Fruit fly (Drosophila melanogaster) whole organism, wandering third instar larva: ENCODE results near the gene yellow-e3.

Source experiments
- Abd-B ChIP-seq: fragments of >200 bp; optimal IDR thresholded peaks from 2 replicates; lab custom pipeline; 2017; ENCODE audit warnings: missing biosample characterization, missing genetic modification characterization
- CG32264 ChIP-seq: fragments of 200-800 bp; sonication (Bioruptor generic); optimal IDR thresholded peaks from 2 replicates; lab custom pipeline; 2016; ENCODE audit warnings: missing biosample characterization, missing genetic modification characterization
- CG9705 ChIP-seq: fragments of 200-800 bp; sonication (Bioruptor generic); optimal IDR thresholded peaks from 2 replicates; lab custom pipeline; 2018; ENCODE audit warnings: missing biosample characterization, mild to moderate bottlenecking, missing genetic modification characterization
- Dfd ChIP-seq: fragments of >200 bp; optimal IDR thresholded peaks from 2 replicates; lab custom pipeline; 2017; ENCODE audit warnings: missing biosample characterization, missing genetic modification characterization
- Dif ChIP-seq: fragments of 200-275, 200-300 bp; sonication (Bioruptor generic); optimal IDR thresholded peaks from 2 replicates; lab custom pipeline; 2018; ENCODE audit warnings: missing biosample characterization, missing genetic modification characterization; ENCODE audit not compliant: partially characterized antibody
- GATAd ChIP-seq: sonication (Bioruptor generic); optimal IDR thresholded peaks from 2 replicates; lab custom pipeline; 2016; ENCODE audit warnings: missing biosample characterization, missing genetic modification characterization
- HLH106 ChIP-seq: fragments of 200-800 bp; optimal IDR thresholded peaks from 3 replicates; lab custom pipeline; 2019; ENCODE audit warnings: missing biosample characterization, mild to moderate bottlenecking, missing genetic modification characterization, moderate library complexity
- Hnf4 ChIP-seq: fragments of 200-800 bp; sonication (Bioruptor generic); optimal IDR thresholded peaks from 2 replicates; lab custom pipeline; 2016; ENCODE audit warnings: missing biosample characterization, mild to moderate bottlenecking, missing genetic modification characterization
- Hr83 ChIP-seq: fragments of 200-300 bp; sonication (Bioruptor generic); optimal IDR thresholded peaks from 2 replicates; lab custom pipeline; 2016; ENCODE audit warnings: missing biosample characterization, mild to moderate bottlenecking, missing genetic modification characterization, moderate library complexity; ENCODE audit not compliant: poor library complexity, severe bottlenecking
- Jra ChIP-seq: sonication (Bioruptor generic); optimal IDR thresholded peaks from 2 replicates; lab custom pipeline; 2016; ENCODE audit warnings: missing biosample characterization, missing genetic modification characterization
- Mio ChIP-seq: sonication (Bioruptor generic); optimal IDR thresholded peaks from 2 replicates; lab custom pipeline; 2016; ENCODE audit warnings: missing biosample characterization, missing genetic modification characterization
- Myc ChIP-seq: fragments of >200 bp; optimal IDR thresholded peaks from 2 replicates; lab custom pipeline; 2017
- N ChIP-seq: fragments of >200 bp; optimal IDR thresholded peaks from 2 replicates; lab custom pipeline; 2018; ENCODE audit warnings: missing biosample characterization, missing external identifiers, missing genetic modification characterization
- OdsH ChIP-seq: fragments of 200-800 bp; sonication (Bioruptor generic); optimal IDR thresholded peaks from 2 replicates; lab custom pipeline; 2016; ENCODE audit warnings: missing biosample characterization, mild to moderate bottlenecking, missing genetic modification characterization
- Rel ChIP-seq, 2 experiments: fragments of 200-800 bp; sonication (Bioruptor generic) in 1 of 2; optimal IDR thresholded peaks; 2 replicates in 1 of 2; 3 replicates in 1 of 2; lab custom pipeline; 2016 to 2019; ENCODE audit warnings: mild to moderate bottlenecking in 2 of 2, missing biosample characterization in 2 of 2, missing genetic modification characterization in 2 of 2, moderate library complexity in 1 of 2
- Sp1 ChIP-seq: fragments of 200-800 bp; sonication (Bioruptor generic); optimal IDR thresholded peaks from 3 replicates; lab custom pipeline; 2019; ENCODE audit warnings: missing biosample characterization, mild to moderate bottlenecking, missing genetic modification characterization, moderate library complexity
- br ChIP-seq: fragments of 200-800 bp; sonication (Bioruptor generic); optimal IDR thresholded peaks from 2 replicates; lab custom pipeline; 2016; ENCODE audit warnings: missing biosample characterization, missing genetic modification characterization
- brk ChIP-seq: fragments of 200-800 bp; sonication (Bioruptor generic); optimal IDR thresholded peaks from 2 replicates; lab custom pipeline; 2016; ENCODE audit warnings: missing biosample characterization, mild to moderate bottlenecking, missing genetic modification characterization
- dmrt93B ChIP-seq: fragments of 200-800 bp; sonication (Bioruptor generic); optimal IDR thresholded peaks from 2 replicates; lab custom pipeline; 2018; ENCODE audit warnings: missing biosample characterization, mild to moderate bottlenecking, missing genetic modification characterization
- dsf ChIP-seq: sonication (Bioruptor generic); optimal IDR thresholded peaks from 2 replicates; lab custom pipeline; 2016; ENCODE audit warnings: missing biosample characterization, missing genetic modification characterization, borderline replicate concordance
- foxo ChIP-seq, 2 experiments: fragments of 200-800 bp; sonication (Bioruptor generic); optimal IDR thresholded peaks; 2 replicates in 1 of 2; 3 replicates in 1 of 2; lab custom pipeline; 2016 to 2017; ENCODE audit warnings: missing biosample characterization in 2 of 2, missing genetic modification characterization in 2 of 2
- fru ChIP-seq: fragments of 200-800 bp; sonication (Bioruptor generic); optimal IDR thresholded peaks from 3 replicates; lab custom pipeline; 2016; ENCODE audit warnings: missing biosample characterization, mild to moderate bottlenecking, missing genetic modification characterization
- h ChIP-seq: fragments of 200-800 bp; sonication (Bioruptor generic); optimal IDR thresholded peaks from 3 replicates; lab custom pipeline; 2016; ENCODE audit warnings: missing biosample characterization, mild to moderate bottlenecking, missing genetic modification characterization
- jim ChIP-seq: fragments of 175-275, 200-325 bp; sonication (Bioruptor generic); optimal IDR thresholded peaks from 2 replicates; lab custom pipeline; 2016; ENCODE audit warnings: missing biosample characterization, mild to moderate bottlenecking, missing genetic modification characterization
- lola ChIP-seq: fragments of >200 bp; optimal IDR thresholded peaks from 2 replicates; lab custom pipeline; 2017; ENCODE audit warnings: missing biosample characterization, missing genetic modification characterization
- pan ChIP-seq: fragments of >200 bp; optimal IDR thresholded peaks from 2 replicates; lab custom pipeline; 2017
- psq ChIP-seq: fragments of 200-800 bp; sonication (Bioruptor generic); optimal IDR thresholded peaks from 3 replicates; lab custom pipeline; 2017; ENCODE audit warnings: missing biosample characterization, mild to moderate bottlenecking, missing genetic modification characterization, moderate library complexity
- rgr ChIP-seq: fragments of 200-800 bp; sonication (Bioruptor generic); optimal IDR thresholded peaks from 3 replicates; lab custom pipeline; 2016; ENCODE audit warnings: missing biosample characterization, mild to moderate bottlenecking, missing genetic modification characterization
- sage ChIP-seq: fragments of 200-800 bp; sonication (Bioruptor generic); optimal IDR thresholded peaks from 2 replicates; lab custom pipeline; 2016; ENCODE audit warnings: missing biosample characterization, mild to moderate bottlenecking, missing genetic modification characterization
- sv ChIP-seq: fragments of 200-800 bp; sonication (Bioruptor generic); optimal IDR thresholded peaks from 3 replicates; lab custom pipeline; 2016; ENCODE audit warnings: missing biosample characterization, missing genetic modification characterization
- tai ChIP-seq: sonication (Bioruptor generic); optimal IDR thresholded peaks from 2 replicates; lab custom pipeline; 2016; ENCODE audit warnings: missing biosample characterization, missing genetic modification characterization
- usp ChIP-seq: fragments of >200 bp; optimal IDR thresholded peaks from 2 replicates; lab custom pipeline; 2017; ENCODE audit warnings: missing biosample characterization, missing genetic modification characterization

The yellow-e3 gene

dm6 chr3R:13452261-13452660, 47.6 kb upstream of the yellow-e3 start:
- TF ChIP-seq dsf (no peak), fru (GFP tag; lab: Kevin White, UChicago) (no peak), tai (GFP tag; lab: Kevin White, UChicago) (no peak), brk (GFP tag; lab: Kevin White, UChicago) (no peak), usp (no peak), Hnf4 (GFP tag; lab: Kevin White, UChicago) (no peak), Hr83 (no peak), Myc (lab: Kevin White, UChicago) (no peak), br (no peak), lola (no peak), pan (lab: Kevin White, UChicago) (no peak), jim (no peak), Dfd (GFP tag; lab: Kevin White, UChicago) (no peak), N (GFP tag; lab: Kevin White, UChicago) (no peak), Dif (GFP tag; lab: Kevin White, UChicago) (no peak), h (no peak), sage (GFP tag; lab: Kevin White, UChicago) (no peak)

- TF ChIP-seq Mio (GFP tag; lab: Kevin White, UChicago) (no peak), foxo (GFP tag; optimal IDR thresholded peaks at IDR 0.05; lab: Kevin White, UChicago) (no peak), dsf (no peak), N (GFP tag; lab: Kevin White, UChicago) (peak; percentile 27), Dfd (GFP tag; lab: Kevin White, UChicago) (peak; percentile 25), psq (no peak), CG32264 (GFP tag; lab: Kevin White, UChicago) (no peak)
Observed at dm6 chr3R:13450338-13450737, 45.7 kb upstream of the yellow-e3 start, which contains the start of gene side-IV. side-IV (plus strand) TSS chr3R:13450590.

- no peak for TF ChIP-seq Abd-B (GFP tag; lab: Kevin White, UChicago)
- no peak for TF ChIP-seq dmrt93B (GFP tag; lab: Kevin White, UChicago)
- no peak for TF ChIP-seq CG9705 (GFP tag; lab: Kevin White, UChicago)
Observed at dm6 chr3R:13448354-13448753, 43.7 kb upstream of the yellow-e3 start.

dm6 chr3R:13446489-13446888, 41.8 kb upstream of the yellow-e3 start:
- TF ChIP-seq sv (GFP tag; lab: Kevin White, UChicago) (peak; percentile 40), Rel (GFP tag; optimal IDR thresholded peaks at IDR 0.05; lab: Kevin White, UChicago) (no peak), Rel (tag; optimal IDR thresholded peaks at IDR 0.05; lab: Kevin White, UChicago) (no peak)

- no peak for TF ChIP-seq Abd-B (GFP tag; lab: Kevin White, UChicago)
- no peak for TF ChIP-seq usp
- TF ChIP-seq dmrt93B (GFP tag; lab: Kevin White, UChicago), result no peak
- no peak for TF ChIP-seq Dif (GFP tag; lab: Kevin White, UChicago)
- no peak for TF ChIP-seq h
- TF ChIP-seq HLH106 (tag; lab: Kevin White, UChicago), result no peak
- no peak for TF ChIP-seq GATAd (GFP tag; lab: Kevin White, UChicago)
- no peak for TF ChIP-seq brk (GFP tag; lab: Kevin White, UChicago)
- TF ChIP-seq Hr83, result no peak
- no peak for TF ChIP-seq Rel (GFP tag; optimal IDR thresholded peaks at IDR 0.05; lab: Kevin White, UChicago)
- no peak for TF ChIP-seq Rel (tag; optimal IDR thresholded peaks at IDR 0.05; lab: Kevin White, UChicago)
- TF ChIP-seq sage (GFP tag; lab: Kevin White, UChicago), result no peak
Observed at dm6 chr3R:13446048-13446447, 41.4 kb upstream of the yellow-e3 start.

dm6 chr3R:13441703-13442102, 37.0 kb upstream of the yellow-e3 start:
- TF ChIP-seq jim, result no peak
- TF ChIP-seq Mio (GFP tag; lab: Kevin White, UChicago), result no peak
- TF ChIP-seq N (GFP tag; lab: Kevin White, UChicago), result no peak
- TF ChIP-seq Abd-B (GFP tag; lab: Kevin White, UChicago), result no peak
- no peak for TF ChIP-seq brk (GFP tag; lab: Kevin White, UChicago)
- TF ChIP-seq rgr (GFP tag; lab: Kevin White, UChicago), result no peak
- no peak for TF ChIP-seq Hnf4 (GFP tag; lab: Kevin White, UChicago)
- no peak for TF ChIP-seq usp
- no peak for TF ChIP-seq OdsH (GFP tag; lab: Kevin White, UChicago)
- no peak for TF ChIP-seq Dif (GFP tag; lab: Kevin White, UChicago)
- TF ChIP-seq Hr83, result no peak
- TF ChIP-seq CG9705 (GFP tag; lab: Kevin White, UChicago), result no peak
- TF ChIP-seq lola, result no peak
- TF ChIP-seq pan (lab: Kevin White, UChicago), result no peak
- no peak for TF ChIP-seq Sp1 (GFP tag; lab: Kevin White, UChicago)
- no peak for TF ChIP-seq Dfd (GFP tag; lab: Kevin White, UChicago)
- TF ChIP-seq Jra (GFP tag; lab: Kevin White, UChicago), result no peak
- TF ChIP-seq fru (GFP tag; lab: Kevin White, UChicago), result no peak
